Fruit fly (Drosophila melanogaster): ENCODE results near the gene CG31467.

Gene CG31467

dm6 chr3R:10706763-10707162 lies at the start of gene CG31467, which contains the start of gene CG14684:
TSS of gene CG31467 (minus strand) at chr3R:10706863.
TSS of gene CG14684 (plus strand) at chr3R:10706974.
- TF ChIP-seq svp (GFP tag), result peak; percentile 57
- no peak for TF ChIP-seq CG16779 (tag; optimal IDR thresholded peaks at IDR 0.05)
- no peak for TF ChIP-seq Ets21C (GFP tag; optimal IDR thresholded peaks at IDR 0.05)
- no peak for TF ChIP-seq CG9139 (GFP tag; optimal IDR thresholded peaks at IDR 0.05)

dm6 chr3R:10755534-10755933 lies 48.9 kb upstream of the CG31467 start, which contains the start of gene CG14691:
TSS of gene CG14691 (minus strand) at chr3R:10755634.
- no peak for TF ChIP-seq CG9139 (GFP tag; optimal IDR thresholded peaks at IDR 0.05)
- TF ChIP-seq Gug (GFP tag; IDR thresholded peaks at IDR 0.05), result no peak

DNA sequence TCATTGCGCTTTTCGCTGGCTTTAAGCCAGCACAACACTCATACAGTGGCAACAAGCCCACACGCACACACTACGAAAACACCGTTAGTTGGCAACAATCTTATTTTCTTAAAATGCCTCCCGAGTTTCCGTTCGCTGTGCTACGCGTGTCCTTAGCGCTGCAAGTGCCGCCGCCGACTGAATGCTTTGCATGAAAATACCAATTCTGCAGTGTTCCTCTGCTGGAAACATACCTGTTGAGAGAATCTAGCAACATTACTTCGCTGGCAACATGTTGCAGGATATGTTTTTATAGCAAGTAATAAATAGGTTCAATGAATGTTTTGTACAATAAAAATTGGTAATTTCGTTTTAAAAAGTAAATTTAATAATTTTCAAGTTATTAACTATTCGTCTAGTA lies 44.4 kb upstream of the CG31467 start, which contains the start of gene TkR86C:
Gene TkR86C (minus strand): TSS at position 168 of the 400 bp plus-strand sequence.
- TF ChIP-seq lz (GFP tag; optimal IDR thresholded peaks at IDR 0.05) (no peak), cyc (GFP tag; optimal IDR thresholded peaks at IDR 0.05) (no peak), CG10669 (GFP tag; optimal IDR thresholded peaks at IDR 0.05) (no peak), CG8632 (GFP tag; optimal IDR thresholded peaks at IDR 0.05) (no peak)

dm6 chr3R:10747650-10748049 lies 41.0 kb upstream of the CG31467 start:
- peak; percentile 10 for TF ChIP-seq Hr39 (GFP tag; optimal IDR thresholded peaks at IDR 0.05)
- TF ChIP-seq Ets96B (tag; optimal IDR thresholded peaks at IDR 0.05), result no peak
- peak; percentile 42 for TF ChIP-seq svp (GFP tag)
- TF ChIP-seq Hr4 (GFP tag; optimal IDR thresholded peaks at IDR 0.05), result no peak
- no peak for TF ChIP-seq ss (GFP tag; optimal IDR thresholded peaks at IDR 0.05)
- TF ChIP-seq CG11294 (GFP tag; IDR thresholded peaks at IDR 0.05), result no peak
- TF ChIP-seq CG9139 (GFP tag; optimal IDR thresholded peaks at IDR 0.05), result no peak
- TF ChIP-seq CG31627 (GFP tag; optimal IDR thresholded peaks at IDR 0.05), result no peak
- no peak for TF ChIP-seq cyc (GFP tag; optimal IDR thresholded peaks at IDR 0.05)
- no peak for TF ChIP-seq Eip93F (GFP tag; optimal IDR thresholded peaks at IDR 0.05)
- TF ChIP-seq dac (GFP tag; optimal IDR thresholded peaks at IDR 0.05), result no peak
- TF ChIP-seq CG7368 (GFP tag; optimal IDR thresholded peaks at IDR 0.05), result no peak
- peak; percentile 9 for TF ChIP-seq CG32006 (GFP tag; optimal IDR thresholded peaks at IDR 0.05)
- no peak for TF ChIP-seq Sox14 (GFP tag; optimal IDR thresholded peaks at IDR 0.05)
- TF ChIP-seq CG10669 (GFP tag; optimal IDR thresholded peaks at IDR 0.05), result no peak
- no peak for TF ChIP-seq CG6854 (GFP tag; optimal IDR thresholded peaks at IDR 0.05)
- no peak for TF ChIP-seq CG4318 (GFP tag; optimal IDR thresholded peaks at IDR 0.05)
- no peak for TF ChIP-seq CG3919 (GFP tag; optimal IDR thresholded peaks at IDR 0.05)
- TF ChIP-seq salr (GFP tag; optimal IDR thresholded peaks at IDR 0.05), result no peak

DNA sequence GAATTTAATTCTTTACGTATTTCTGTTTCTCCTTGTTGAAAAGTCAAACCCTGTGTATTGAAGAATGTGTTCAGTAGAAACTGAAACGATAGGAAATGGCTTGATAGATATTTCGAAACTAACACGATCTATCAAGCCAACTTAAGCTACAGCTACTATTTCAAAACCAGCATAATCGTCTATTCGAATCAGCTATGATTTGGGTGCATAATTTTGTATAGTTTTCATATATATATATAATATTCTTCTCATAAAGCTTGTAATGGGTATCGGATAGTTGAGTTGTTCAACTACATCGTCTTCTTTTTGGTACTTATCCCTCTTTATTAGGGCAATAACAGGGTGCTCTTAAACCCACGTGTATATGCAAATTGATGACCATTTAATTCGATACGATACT lies 29.2 kb upstream of the CG31467 start, which contains the start of gene tomboy20:
Gene tomboy20 (minus strand): TSS at position 101 of the 400 bp plus-strand sequence.
- no peak for TF ChIP-seq cyc (GFP tag; optimal IDR thresholded peaks at IDR 0.05)
- TF ChIP-seq CG34406 (GFP tag; optimal IDR thresholded peaks at IDR 0.05), result no peak
- no peak for TF ChIP-seq acj6 (GFP tag; optimal IDR thresholded peaks at IDR 0.05)
- TF ChIP-seq Ets21C (GFP tag; optimal IDR thresholded peaks at IDR 0.05), result no peak
- no peak for TF ChIP-seq Sox15 (GFP tag; optimal IDR thresholded peaks at IDR 0.05)
- no peak for TF ChIP-seq Gug (GFP tag; IDR thresholded peaks at IDR 0.05)

dm6 chr3R:10726714-10727113 lies 20.1 kb upstream of the CG31467 start:
- TF ChIP-seq CG15336 (GFP tag; IDR thresholded peaks at IDR 0.05) (no peak), vri (GFP tag; optimal IDR thresholded peaks at IDR 0.05) (no peak), cyc (GFP tag; optimal IDR thresholded peaks at IDR 0.05) (no peak), CG34406 (GFP tag; optimal IDR thresholded peaks at IDR 0.05) (no peak), Gug (GFP tag; IDR thresholded peaks at IDR 0.05) (no peak), topi (GFP tag; optimal IDR thresholded peaks at IDR 0.05) (no peak), CG11902 (GFP tag; optimal IDR thresholded peaks at IDR 0.05) (no peak), Ets96B (tag; optimal IDR thresholded peaks at IDR 0.05) (no peak), achi (GFP tag; optimal IDR thresholded peaks at IDR 0.05) (no peak), lz (GFP tag; optimal IDR thresholded peaks at IDR 0.05) (no peak), CG10631 (GFP tag; optimal IDR thresholded peaks at IDR 0.05) (no peak)
